Worm (Caenorhabditis elegans) whole organism, early embryonic: ENCODE measurements around the gene R07B1.13.

Source experiments
- B0310.2 ChIP-seq: sonication (generic microtip); optimal IDR thresholded peaks from 2 replicates; lab custom pipeline; 2016; ENCODE audit warnings: mild to moderate bottlenecking, missing genetic modification characterization, missing compliant biosample characterization
- F13C5.2 ChIP-seq: sonication (generic microtip); optimal IDR thresholded peaks from 2 replicates; lab custom pipeline; 2017; ENCODE audit warnings: mild to moderate bottlenecking, missing genetic modification characterization, inconsistent platforms, missing compliant biosample characterization
- ama-1 ChIP-seq: fragments of 150-350 bp; optimal IDR thresholded peaks from 2 replicates; lab custom pipeline; 2014
- ceh-13 ChIP-seq: fragments of 200-800 bp; sonication (Bioruptor generic); optimal IDR thresholded peaks from 2 replicates; lab custom pipeline; 2018; ENCODE audit warnings: mild to moderate bottlenecking, missing genetic modification characterization, missing compliant biosample characterization
- ceh-36 ChIP-seq: sonication (generic microtip); optimal IDR thresholded peaks from 2 replicates; lab custom pipeline; 2016; ENCODE audit warnings: missing genetic modification characterization, inconsistent platforms, missing compliant biosample characterization
- ets-7 ChIP-seq: sonication (generic microtip); optimal IDR thresholded peaks from 2 replicates; lab custom pipeline; 2016; ENCODE audit warnings: missing genotype, missing genetic modification characterization, missing compliant biosample characterization
- hmbx-1 ChIP-seq: sonication (generic microtip); optimal IDR thresholded peaks from 2 replicates; lab custom pipeline; 2016; ENCODE audit warnings: mild to moderate bottlenecking, missing genetic modification characterization, missing compliant biosample characterization
- sea-1 ChIP-seq: fragments of 200-800 bp; sonication (Bioruptor generic); conservative IDR thresholded peaks from 2 replicates; pipeline ENCODE4 v1.3.6; 2022; ENCODE audit warnings: missing genetic modification characterization, missing compliant biosample characterization

ce11 chrX:9892323-9892722, 22.7 kb downstream of the R07B1.13 start, which contains the start of gene F21G4.1:
- no peak for TF ChIP-seq F13C5.2 (tag; lab: Kevin White, UChicago)
- no peak for TF ChIP-seq ama-1 (lab: Kevin White, UChicago)
- no peak for TF ChIP-seq ets-7
- no peak for TF ChIP-seq B0310.2 (tag; lab: Kevin White, UChicago)
- no peak for TF ChIP-seq sea-1
- TF ChIP-seq ceh-36 (tag; lab: Kevin White, UChicago), result no peak
- TF ChIP-seq ceh-13 (GFP tag; lab: Kevin White, UChicago), result no peak
- no peak for TF ChIP-seq hmbx-1 (tag; lab: Kevin White, UChicago)
